Worm (Caenorhabditis elegans) whole organism, L4/young adult: ENCODE data around the gene egl-9.
A peak's percentile ranks its signal among the peaks of the same experiment; 100 is the strongest.

Source experiments
- W03F9.2 ChIP-seq: fragments of 150-350 bp; optimal IDR thresholded peaks from 2 replicates; lab custom pipeline; 2014; ENCODE audit warnings: missing biosample characterization, missing genetic modification characterization
- dao-5 ChIP-seq: sonication (generic microtip); optimal IDR thresholded peaks from 2 replicates; lab custom pipeline; 2016; ENCODE audit warnings: missing genotype, missing genetic modification characterization, moderate library complexity, missing compliant biosample characterization
- him-1 ChIP-seq: sonication (generic microtip); optimal IDR thresholded peaks from 2 replicates; lab custom pipeline; 2016; ENCODE audit warnings: missing genotype, missing genetic modification reagents, missing genetic modification characterization, missing compliant biosample characterization

Gene egl-9

ce11 chrV:10474040-10474439 lies 5.7 kb downstream of the egl-9 start:
- TF ChIP-seq W03F9.2 (tag; lab: Kevin White, UChicago), result no peak
- TF ChIP-seq dao-5 (tag; lab: Kevin White, UChicago), result no peak
- no peak for TF ChIP-seq him-1 (tag; lab: Kevin White, UChicago)

ce11 chrV:10475421-10475820 lies 7.1 kb downstream of the egl-9 start:
- TF ChIP-seq W03F9.2 (tag; lab: Kevin White, UChicago) (no peak), him-1 (tag; lab: Kevin White, UChicago) (no peak)

- TF ChIP-seq dao-5 (tag; lab: Kevin White, UChicago), result no peak
- no peak for TF ChIP-seq W03F9.2 (tag; lab: Kevin White, UChicago)
- peak; percentile 23 for TF ChIP-seq him-1 (tag; lab: Kevin White, UChicago)
Observed at ce11 chrV:10476864-10477443, 8.6 kb downstream of the egl-9 start.

ce11 chrV:10478097-10478828 lies 9.9 kb downstream of the egl-9 start, which contains the start of the genes crp-1 and Y32F6B.9:
crp-1 (plus strand) TSS chrV:10478564.
Y32F6B.9 (plus strand) TSS chrV:10478699.
- no peak for TF ChIP-seq him-1 (tag; lab: Kevin White, UChicago)
- TF ChIP-seq dao-5 (tag; lab: Kevin White, UChicago), result no peak
- no peak for TF ChIP-seq W03F9.2 (tag; lab: Kevin White, UChicago)

- TF ChIP-seq him-1 (tag; lab: Kevin White, UChicago), result no peak
- no peak for TF ChIP-seq W03F9.2 (tag; lab: Kevin White, UChicago)
- no peak for TF ChIP-seq dao-5 (tag; lab: Kevin White, UChicago)
Observed at ce11 chrV:10483995-10484394, 15.7 kb downstream of the egl-9 start.

ce11 chrV:10484640-10485039 lies 16.3 kb downstream of the egl-9 start, which contains the start of gene Y32F6B.1:
Y32F6B.1 (minus strand) TSS chrV:10484740.
- no peak for TF ChIP-seq dao-5 (tag; lab: Kevin White, UChicago)
- TF ChIP-seq W03F9.2 (tag; lab: Kevin White, UChicago), result no peak
- TF ChIP-seq him-1 (tag; lab: Kevin White, UChicago), result no peak

- TF ChIP-seq W03F9.2 (tag; lab: Kevin White, UChicago), result no peak
Observed at ce11 chrV:10485389-10485788, 17.1 kb downstream of the egl-9 start.

- TF ChIP-seq W03F9.2 (tag; lab: Kevin White, UChicago), result no peak
- no peak for TF ChIP-seq dao-5 (tag; lab: Kevin White, UChicago)
- TF ChIP-seq him-1 (tag; lab: Kevin White, UChicago), result no peak
Observed at ce11 chrV:10489998-10490397, 21.7 kb downstream of the egl-9 start, which contains the start of gene ncx-5. ncx-5 (minus strand) TSS chrV:10490098.

ce11 chrV:10491443-10491842 lies 23.1 kb downstream of the egl-9 start, which contains the start of gene aqp-5:
aqp-5 (plus strand) TSS chrV:10491743.
- no peak for TF ChIP-seq W03F9.2 (tag; lab: Kevin White, UChicago)

ce11 chrV:10493150-10493549 lies 24.8 kb downstream of the egl-9 start, which contains the start of gene ugt-33:
ugt-33 (plus strand) TSS chrV:10493409.
- TF ChIP-seq him-1 (tag; lab: Kevin White, UChicago), result no peak
- TF ChIP-seq dao-5 (tag; lab: Kevin White, UChicago), result no peak
- no peak for TF ChIP-seq W03F9.2 (tag; lab: Kevin White, UChicago)

- TF ChIP-seq him-1 (tag; lab: Kevin White, UChicago) (no peak), W03F9.2 (tag; lab: Kevin White, UChicago) (no peak), dao-5 (tag; lab: Kevin White, UChicago) (no peak)
Observed at ce11 chrV:10496733-10497132, 28.4 kb downstream of the egl-9 start, which contains the start of gene C35A5.4. C35A5.4 (plus strand) TSS chrV:10497033.

- TF ChIP-seq dao-5 (tag; lab: Kevin White, UChicago) (no peak), him-1 (tag; lab: Kevin White, UChicago) (no peak), W03F9.2 (tag; lab: Kevin White, UChicago) (no peak)
Observed at ce11 chrV:10501295-10501694, 33.0 kb downstream of the egl-9 start, which contains the start of gene C35A5.3. C35A5.3 (minus strand) TSS chrV:10501395.

- TF ChIP-seq W03F9.2 (tag; lab: Kevin White, UChicago) (no peak), him-1 (tag; lab: Kevin White, UChicago) (no peak), dao-5 (tag; lab: Kevin White, UChicago) (no peak)
Observed at ce11 chrV:10503011-10503410, 34.7 kb downstream of the egl-9 start, which contains the start of gene C35A5.11. C35A5.11 (minus strand) TSS chrV:10503111.
